Fruit fly (Drosophila melanogaster) whole organism, pupa: ENCODE data around the gene MESR3.

ENCODE experiments used
- CG10348 ChIP-seq: fragments of 200-800 bp; sonication (Bioruptor generic); IDR thresholded peaks from 2 replicates; pipeline ENCODE4 v1.3.6; 2022; ENCODE audit warnings: missing biosample characterization, missing genetic modification characterization
- CG15710 ChIP-seq: fragments of 200-800 bp; sonication (Bioruptor generic); optimal IDR thresholded peaks from 2 replicates; lab custom pipeline; 2018; ENCODE audit warnings: missing biosample characterization, mild to moderate bottlenecking, missing genetic modification characterization, moderate library complexity
- CG32121 ChIP-seq: fragments of 200-800 bp; sonication (Bioruptor generic); IDR thresholded peaks from 2 replicates; pipeline ENCODE4 v1.3.6; 2022; ENCODE audit warnings: missing biosample characterization, missing genetic modification characterization
- CG8159 ChIP-seq: fragments of 200-800 bp; sonication (Bioruptor generic); optimal IDR thresholded peaks from 3 replicates; lab custom pipeline; 2018; ENCODE audit warnings: missing biosample characterization, mild to moderate bottlenecking, missing genetic modification characterization, moderate library complexity
- D1 ChIP-seq: fragments of 200-800 bp; sonication (Bioruptor generic); optimal IDR thresholded peaks from 2 replicates; lab custom pipeline; 2018; ENCODE audit warnings: missing biosample characterization, mild to moderate bottlenecking, missing genetic modification characterization, moderate library complexity
- Pif1A ChIP-seq: fragments of 200-800 bp; sonication (Bioruptor generic); optimal IDR thresholded peaks from 3 replicates; lab custom pipeline; 2016; ENCODE audit warnings: missing biosample characterization, missing genetic modification characterization

DNA sequence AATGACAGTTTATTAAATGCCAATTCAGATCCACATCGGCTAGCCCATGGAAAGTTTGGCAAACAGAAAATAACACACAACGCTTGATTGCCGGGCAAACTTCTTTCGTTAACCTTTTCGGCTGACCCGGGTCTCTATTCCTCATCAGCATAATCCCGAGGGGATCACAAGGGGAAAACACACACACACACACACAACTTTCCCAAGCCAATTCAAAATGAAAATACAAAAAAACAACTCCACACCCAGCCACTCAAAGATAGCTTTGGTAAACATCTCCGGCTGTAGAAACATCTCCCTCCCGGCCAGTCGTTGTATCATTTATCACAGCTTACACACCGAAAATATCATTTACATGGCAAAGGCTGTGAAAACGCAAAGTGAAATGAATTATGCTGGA is 3.1 kb downstream of the MESR3 start:
- TF ChIP-seq Pif1A (no peak), CG8159 (no peak), D1 (tag; lab: Kevin White, UChicago) (no peak), CG15710 (tag; lab: Kevin White, UChicago) (no peak), CG10348 (GFP tag; lab: Robert Waterston, UW) (no peak), CG32121 (GFP tag; lab: Robert Waterston, UW) (no peak)
